Fruit fly (Drosophila melanogaster): ENCODE data around the gene HLH4C.

DNA sequence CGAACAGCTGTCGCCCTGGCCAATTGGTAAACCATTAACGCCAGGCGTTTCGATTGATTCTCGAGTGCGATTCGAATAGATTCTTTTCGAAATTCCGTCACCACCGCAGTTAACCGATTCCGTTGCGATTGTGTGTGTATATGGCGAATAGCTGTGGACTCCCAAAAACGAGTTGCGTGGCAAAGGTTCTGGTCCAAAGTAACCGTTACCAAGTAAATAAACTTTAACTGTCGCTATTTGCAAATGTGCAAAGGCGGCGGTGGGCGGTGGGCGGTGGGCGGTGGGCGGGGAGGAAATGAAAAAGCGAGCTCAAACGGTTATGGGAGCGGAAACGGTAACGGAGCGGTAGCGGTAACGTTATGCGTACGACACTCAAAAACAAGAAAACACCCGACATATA lies 3.3 kb downstream of the HLH4C start, which contains the start of gene CG3081:
- TF ChIP-seq Abd-B (GFP tag; optimal IDR thresholded peaks at IDR 0.05) = no peak
- TF ChIP-seq pan (optimal IDR thresholded peaks at IDR 0.05) = no peak
- TF ChIP-seq OdsH (GFP tag; optimal IDR thresholded peaks at IDR 0.05) = no peak
- TF ChIP-seq h (GFP tag; optimal IDR thresholded peaks at IDR 0.05) = no peak
- TF ChIP-seq CG9705 (GFP tag; optimal IDR thresholded peaks at IDR 0.05) = no peak
- no peak for TF ChIP-seq lola (GFP tag; optimal IDR thresholded peaks at IDR 0.05)
- no peak for TF ChIP-seq Hr83 (GFP tag; optimal IDR thresholded peaks at IDR 0.05; ENCODE audit: poor library complexity, severe bottlenecking)
